Fruit fly (Drosophila melanogaster) S2 (cell line): ENCODE results near the gene Nipsnap.

Source experiments
- CG8478 ChIP-seq: fragments of >200 bp; optimal IDR thresholded peaks from 2 replicates; lab custom pipeline; 2018
- CTCF ChIP-seq, 2 experiments: fragments of >200 bp; optimal IDR thresholded peaks; 2 replicates each; lab custom pipeline; 2018

Gene Nipsnap

DNA sequence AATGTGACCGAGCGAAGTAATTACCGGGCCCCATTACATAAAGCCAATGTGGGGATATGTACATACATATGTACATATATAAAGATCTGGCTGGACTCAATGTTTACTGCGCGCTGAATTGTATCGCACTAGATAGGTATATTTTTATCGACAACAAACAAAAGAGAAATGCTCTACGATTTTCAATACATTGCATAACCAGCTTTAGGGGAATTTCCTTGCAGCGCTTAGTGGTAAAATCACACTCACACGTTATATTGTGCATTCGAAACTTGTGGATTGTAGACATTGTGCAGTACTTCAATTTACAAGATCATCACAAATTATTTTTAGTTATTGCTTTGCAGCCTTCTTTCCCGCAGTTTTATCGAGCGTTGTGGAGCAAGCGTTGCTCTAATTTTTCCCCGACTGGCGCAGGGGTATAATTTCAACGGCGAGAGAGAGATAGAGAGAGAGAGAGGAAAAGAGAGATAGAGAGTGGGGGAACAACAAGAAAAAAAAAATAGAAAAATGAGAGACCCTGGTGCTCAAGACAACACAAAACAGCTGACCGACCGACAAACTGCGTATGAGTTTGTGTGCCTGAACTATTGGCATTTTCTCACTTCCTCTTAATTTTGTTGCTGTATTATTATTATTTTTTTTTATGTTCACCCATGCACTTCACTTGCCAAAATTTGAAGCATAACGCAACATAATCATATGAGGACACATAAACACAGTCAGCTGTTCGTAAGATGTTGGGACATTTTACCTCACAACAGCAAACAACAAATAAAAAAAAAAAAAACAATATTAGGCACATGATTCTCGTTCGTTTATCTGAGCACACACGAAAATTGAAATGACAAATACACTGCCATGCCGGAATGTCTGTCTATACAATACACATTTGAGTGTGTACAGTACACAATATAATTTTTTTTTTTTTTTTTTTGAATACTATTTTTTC is 15.9 kb upstream of the Nipsnap start:
- TF ChIP-seq CTCF (optimal IDR thresholded peaks at IDR 0.05; lab: Kevin White, UChicago), result no peak
- TF ChIP-seq CG8478 (lab: Kevin White, UChicago), result no peak

DNA sequence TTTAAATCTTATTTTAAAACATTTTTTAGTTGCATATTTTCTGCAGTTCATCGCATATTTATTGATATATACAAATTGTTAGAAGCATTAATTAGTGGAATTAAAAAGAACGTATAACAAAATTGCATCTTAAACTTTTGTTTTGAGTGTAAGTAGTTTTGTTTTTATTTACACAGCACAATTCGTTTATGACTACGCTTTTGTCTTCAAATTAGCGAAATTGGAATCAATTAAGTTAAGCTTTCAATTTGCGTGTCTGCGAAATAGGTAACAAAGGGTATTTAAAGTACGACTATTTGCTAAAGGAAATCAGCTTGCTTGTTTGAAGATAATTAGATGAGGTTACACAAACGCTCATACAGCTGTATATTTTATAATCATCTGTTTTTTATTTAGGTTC is 14.9 kb upstream of the Nipsnap start:
- no peak for TF ChIP-seq CG8478 (lab: Kevin White, UChicago)
- no peak for TF ChIP-seq CTCF (optimal IDR thresholded peaks at IDR 0.05; lab: Kevin White, UChicago)

DNA sequence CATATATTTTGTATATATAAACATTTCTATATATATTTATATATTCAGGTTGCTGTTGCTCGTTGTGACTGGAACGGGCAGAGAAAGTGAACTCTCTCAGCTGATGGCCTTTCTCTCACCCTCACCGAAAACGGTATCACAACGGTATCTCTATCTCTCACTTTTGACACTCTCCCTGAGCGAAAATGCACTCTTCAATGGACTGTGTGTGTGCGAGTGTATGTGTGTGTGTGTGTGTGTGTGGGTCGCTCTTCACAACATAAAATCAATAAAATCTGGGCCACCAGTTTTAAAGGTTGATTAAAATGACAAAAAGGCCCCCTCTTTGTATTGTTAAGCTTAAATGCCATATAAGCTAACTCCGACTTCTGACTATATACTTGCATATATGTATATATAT is 14.1 kb upstream of the Nipsnap start:
- TF ChIP-seq CG8478 (lab: Kevin White, UChicago) (no peak), CTCF (optimal IDR thresholded peaks at IDR 0.05; lab: Kevin White, UChicago) (no peak)

DNA sequence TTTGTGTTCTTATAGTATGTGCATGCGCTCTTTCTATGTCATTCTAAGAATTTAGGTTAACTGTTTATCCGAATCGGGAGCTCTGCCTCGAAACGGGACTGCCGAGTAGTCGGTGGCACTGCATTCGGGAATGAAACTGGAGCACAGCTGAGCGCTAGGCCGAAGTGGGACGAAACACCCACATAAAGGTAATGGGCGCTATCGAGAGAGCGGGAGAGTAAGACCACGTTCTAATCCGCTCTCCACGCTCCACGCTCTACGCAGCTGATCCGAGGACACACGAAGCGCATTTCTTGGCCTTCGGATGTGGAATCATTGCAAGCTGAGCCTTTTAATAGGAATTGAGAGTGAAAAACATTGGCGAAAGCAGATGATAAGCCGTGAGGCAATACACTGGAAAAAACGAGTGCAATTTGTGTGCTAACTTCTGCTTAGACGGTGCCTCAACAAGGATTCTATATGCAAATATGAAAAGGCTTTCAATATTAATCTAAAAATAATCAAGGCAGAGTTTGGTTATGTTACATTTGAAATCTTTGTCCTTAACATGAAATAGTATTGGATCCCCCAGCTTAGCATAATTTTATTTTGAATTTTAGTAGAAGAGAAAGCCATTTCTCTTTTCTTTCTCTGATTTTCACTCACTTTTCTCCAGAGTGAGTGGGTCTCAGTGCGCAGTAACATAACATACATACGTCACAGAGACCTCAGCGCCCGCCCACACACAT is 12.7 kb upstream of the Nipsnap start:
- TF ChIP-seq CG8478 (lab: Kevin White, UChicago) (no peak), CTCF (optimal IDR thresholded peaks at IDR 0.05; lab: Kevin White, UChicago) (no peak)

DNA sequence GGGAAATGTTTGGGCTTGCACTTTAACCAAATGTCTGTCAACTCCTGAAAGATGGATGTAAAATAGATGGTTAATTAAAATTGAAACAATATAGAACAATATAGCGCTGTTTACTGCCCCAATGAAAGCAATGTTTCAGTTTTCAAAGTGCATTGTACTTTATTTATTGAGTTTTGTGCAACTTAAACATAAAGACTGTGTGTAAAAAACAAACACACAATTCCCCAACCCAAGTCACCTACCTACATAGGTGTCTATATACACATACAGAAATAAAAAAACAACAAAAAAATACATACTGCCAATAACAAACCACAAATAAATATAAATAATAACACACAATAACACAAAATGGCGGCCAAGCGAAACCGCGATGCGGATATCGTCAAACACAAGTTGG is 9.6 kb upstream of the Nipsnap start, which contains the start of gene CG8958:
Gene CG8958, plus strand, starts transcription at position 301 of the 400 bp plus-strand sequence.
- no peak for TF ChIP-seq CG8478 (lab: Kevin White, UChicago)
- TF ChIP-seq CTCF (optimal IDR thresholded peaks at IDR 0.05; lab: Kevin White, UChicago), result no peak

DNA sequence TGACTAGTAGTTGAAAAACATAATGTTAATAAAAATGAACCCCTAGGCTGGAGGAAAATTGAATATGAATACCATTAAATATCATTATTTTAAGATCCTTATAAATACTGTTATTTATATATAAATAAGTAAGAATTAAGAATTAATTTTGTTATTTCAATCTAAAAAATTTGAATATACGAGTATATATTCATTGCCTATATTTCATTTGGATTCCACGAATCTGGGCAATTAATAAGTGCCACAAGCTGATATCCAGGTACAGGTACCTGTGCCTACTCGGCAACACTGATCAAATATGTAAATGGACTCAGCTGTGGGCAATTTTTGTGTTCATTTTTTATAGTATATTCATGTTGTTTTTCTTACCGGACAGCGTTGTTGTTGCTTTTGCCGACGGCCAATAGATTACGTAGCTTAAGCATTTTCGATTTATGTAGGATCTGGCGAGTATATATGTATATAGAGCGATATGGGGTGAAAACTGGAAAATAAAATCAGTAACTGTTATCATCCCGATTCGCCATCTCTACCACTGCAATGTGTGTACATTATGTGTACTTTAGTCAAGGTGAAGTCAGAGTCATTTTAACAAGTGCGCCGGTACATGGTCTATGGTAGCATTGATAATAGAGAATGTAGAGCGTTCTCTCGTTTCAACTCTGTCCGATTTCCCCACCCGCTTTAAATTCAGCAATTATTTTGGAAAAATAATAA is 552 bp downstream of the Nipsnap start:
- TF ChIP-seq CTCF (optimal IDR thresholded peaks at IDR 0.05; lab: Kevin White, UChicago), result no peak
- no peak for TF ChIP-seq CG8478 (lab: Kevin White, UChicago)

DNA sequence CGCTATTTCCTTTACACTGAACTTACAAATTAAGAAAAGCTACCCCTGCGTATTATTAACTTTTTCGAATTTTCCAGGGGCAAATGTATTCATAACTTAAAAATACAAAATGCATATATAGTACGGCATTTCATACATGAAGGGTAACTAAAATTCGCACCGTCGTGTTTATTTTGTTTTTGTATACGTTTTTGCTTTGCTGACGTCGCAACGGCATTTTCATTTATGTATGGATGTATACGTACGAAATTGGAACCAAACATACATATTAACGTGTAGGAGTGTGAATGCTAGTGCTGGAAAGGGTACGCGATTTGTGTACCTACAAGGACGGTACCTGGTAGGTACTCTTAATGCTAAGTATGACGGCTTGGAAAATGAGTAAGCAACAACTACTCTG is 1.2 kb downstream of the Nipsnap start:
- TF ChIP-seq CTCF (optimal IDR thresholded peaks at IDR 0.05; lab: Kevin White, UChicago) (no peak), CG8478 (lab: Kevin White, UChicago) (no peak)

DNA sequence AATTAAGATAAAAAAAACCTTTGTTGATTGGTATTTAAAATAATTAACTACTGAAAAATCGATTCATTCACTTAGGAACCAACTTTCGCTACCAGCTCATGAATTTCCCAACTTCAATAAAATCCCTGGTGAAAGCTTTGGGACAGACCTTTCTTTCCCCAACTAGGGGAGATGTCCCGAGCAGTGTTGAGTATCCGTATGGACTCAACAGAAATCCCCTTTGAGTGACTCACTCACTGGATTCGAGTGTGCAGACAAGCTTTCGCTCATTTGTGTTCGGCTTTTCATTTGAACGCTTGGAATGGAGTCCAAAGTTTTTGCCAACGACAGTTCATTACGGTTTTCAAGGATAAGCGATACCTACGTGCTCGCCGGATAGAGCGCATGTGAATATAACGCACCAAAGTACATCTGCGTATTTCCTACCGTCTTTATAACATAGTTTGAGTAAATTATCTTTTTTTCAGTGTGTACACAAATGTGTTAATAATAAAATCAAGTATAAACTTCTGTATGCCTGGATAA is 9.9 kb downstream of the Nipsnap start, which contains the start of gene dpr18:
Gene dpr18, plus strand, starts transcription at position 325 of the 525 bp plus-strand sequence.
- TF ChIP-seq CTCF (optimal IDR thresholded peaks at IDR 0.05; lab: Kevin White, UChicago) (no peak), CG8478 (lab: Kevin White, UChicago) (no peak)

DNA sequence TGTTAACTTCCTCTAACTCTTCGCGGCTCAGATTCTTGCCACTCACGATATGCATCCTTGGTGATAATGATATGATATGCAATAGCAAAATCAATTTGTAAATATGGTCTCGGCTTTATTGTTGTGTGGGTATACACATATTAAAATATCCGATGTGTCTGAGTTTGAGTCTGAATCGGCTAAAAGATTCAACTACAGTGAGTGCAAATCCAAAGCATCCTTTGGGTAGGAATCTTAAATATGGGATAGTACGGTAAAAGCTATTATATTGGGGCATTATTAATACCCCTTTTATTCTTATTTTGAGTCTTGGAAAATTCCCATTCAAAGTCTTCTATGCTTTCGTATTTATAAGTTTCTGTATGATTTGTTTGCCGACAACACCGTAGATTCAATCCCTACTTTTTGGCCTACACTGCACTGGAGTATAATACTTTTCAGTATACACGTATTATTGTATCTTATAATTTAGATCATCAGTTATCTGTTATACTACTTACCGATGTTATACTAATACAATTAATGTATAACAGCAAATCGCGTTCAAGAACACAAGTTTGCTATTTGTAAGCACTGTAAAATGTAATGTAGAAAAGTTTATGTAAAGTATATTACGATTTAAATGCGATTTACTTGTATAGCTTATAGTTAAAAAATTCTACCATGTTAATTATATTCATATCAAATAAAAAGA is 10.5 kb downstream of the Nipsnap start, which contains the start of gene CG12395:
Gene CG12395, minus strand, starts transcription at position 179 of the 694 bp plus-strand sequence.
- TF ChIP-seq CG8478 (lab: Kevin White, UChicago), result no peak
- peak; percentile 33 to 35 for TF ChIP-seq CTCF (optimal IDR thresholded peaks at IDR 0.05; lab: Kevin White, UChicago)
